Worm (Caenorhabditis elegans) whole organism, midembryonic: Measurements from ENCODE around the gene B0252.11.

Experiments
- cog-1 ChIP-seq: sonication (generic microtip); optimal IDR thresholded peaks from 2 replicates; lab custom pipeline; 2016; ENCODE audit warnings: missing genetic modification characterization, missing compliant biosample characterization
- flt-1 ChIP-seq: fragments of 200-800 bp; sonication (Bioruptor generic); IDR thresholded peaks from 2 replicates; pipeline ENCODE4 v1.3.6; 2022; ENCODE audit warnings: missing genetic modification characterization, missing compliant biosample characterization
- med-1 ChIP-seq: sonication (generic microtip); optimal IDR thresholded peaks from 2 replicates; lab custom pipeline; 2017; ENCODE audit warnings: missing genetic modification characterization, mild to moderate bottlenecking, missing compliant biosample characterization, antibody characterized with exemption, missing genetic modification reagents; ENCODE audit not compliant: insufficient read depth
- ref-1 ChIP-seq: fragments of 200-800 bp; sonication (Bioruptor generic); conservative IDR thresholded peaks from 2 replicates; pipeline ENCODE4 v1.3.6; 2022; ENCODE audit warnings: missing genetic modification reagents, missing genetic modification characterization, missing compliant biosample characterization

DNA sequence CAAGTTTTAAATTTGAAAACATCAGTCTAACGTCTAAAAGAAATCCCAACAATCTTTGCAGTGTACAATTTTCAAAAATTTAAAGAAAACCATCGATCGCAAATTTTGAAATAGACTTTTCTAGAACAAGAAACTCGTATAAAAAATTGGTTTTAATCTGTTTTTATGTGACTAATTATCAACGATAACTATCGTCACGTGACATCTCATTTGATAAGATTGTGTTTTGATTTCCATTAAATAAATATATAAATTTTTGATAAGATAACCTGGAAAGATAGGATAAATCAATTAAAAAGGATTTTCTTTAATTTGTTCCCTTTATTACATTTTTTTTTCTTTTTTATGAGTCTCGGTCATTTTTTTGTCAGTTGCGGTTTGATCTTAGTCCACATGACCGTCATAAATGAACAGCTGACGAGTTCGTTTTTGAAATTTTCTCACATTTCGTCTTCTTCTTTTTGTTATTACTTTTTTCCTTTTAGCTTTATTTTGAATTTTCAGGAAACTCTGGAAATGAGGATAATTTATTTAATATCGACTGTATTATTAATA is 8.0 kb downstream of the B0252.11 start, which contains the start of gene asm-1:
- no peak for TF ChIP-seq cog-1 (tag; lab: Kevin White, UChicago)
- TF ChIP-seq ref-1 (GFP tag; lab: Robert Waterston, UW), result no peak
- no peak for TF ChIP-seq flt-1 (GFP tag; lab: Robert Waterston, UW)
- TF ChIP-seq med-1 (GFP tag; lab: Kevin White, UChicago), result no peak
